Worm (Caenorhabditis elegans): Measurements from ENCODE around the gene ergo-1.

Gene ergo-1

ce11 chrV:975184-975583 is 33.4 kb upstream of the ergo-1 start (continued):
- TF ChIP-seq dsc-1 (tag; optimal IDR thresholded peaks at IDR 0.05) (peak; percentile 55), ztf-11 (tag; optimal IDR thresholded peaks at IDR 0.05) (peak in 1 of 2 experiments; percentile 61), zip-4 (GFP tag; optimal IDR thresholded peaks at IDR 0.05) (no peak), lsy-2 (tag; optimal IDR thresholded peaks at IDR 0.05) (peak; percentile 39), unc-98 (GFP tag; IDR thresholded peaks at IDR 0.05) (no peak), skn-1 (tag; optimal IDR thresholded peaks at IDR 0.05) (peak; percentile 38), ztf-4 (tag; optimal IDR thresholded peaks at IDR 0.05) (peak; percentile 15), xbp-1 (tag; optimal IDR thresholded peaks at IDR 0.05) (peak; percentile 29), nhr-47 (tag; optimal IDR thresholded peaks at IDR 0.05) (peak; percentile 62), blmp-1 (tag; optimal IDR thresholded peaks at IDR 0.05) (peak; percentile 17), snpc-4 (tag; optimal IDR thresholded peaks at IDR 0.05) (no peak), hlh-17 (GFP tag; optimal IDR thresholded peaks at IDR 0.05; ENCODE audit: borderline replicate concordance) (no peak), nhr-71 (tag; optimal IDR thresholded peaks at IDR 0.05) (peak; percentile 64), ceh-82 (tag; optimal IDR thresholded peaks at IDR 0.05) (peak in 2 of 3 experiments; percentile 34 to 66), ama-1 (optimal IDR thresholded peaks at IDR 0.05) (no peak), egl-13 (tag; optimal IDR thresholded peaks at IDR 0.05) (peak; percentile 61), lin-39 (tag; optimal IDR thresholded peaks at IDR 0.05) (no peak), aly-2 (tag; optimal IDR thresholded peaks at IDR 0.05) (no peak), mep-1 (tag; optimal IDR thresholded peaks at IDR 0.05) (peak; percentile 78), irx-1 (tag; optimal IDR thresholded peaks at IDR 0.05) (no peak), swsn-7 (tag; optimal IDR thresholded peaks at IDR 0.05) (peak; percentile 72), snu-23 (GFP tag; optimal IDR thresholded peaks at IDR 0.05) (peak; percentile 72)

DNA sequence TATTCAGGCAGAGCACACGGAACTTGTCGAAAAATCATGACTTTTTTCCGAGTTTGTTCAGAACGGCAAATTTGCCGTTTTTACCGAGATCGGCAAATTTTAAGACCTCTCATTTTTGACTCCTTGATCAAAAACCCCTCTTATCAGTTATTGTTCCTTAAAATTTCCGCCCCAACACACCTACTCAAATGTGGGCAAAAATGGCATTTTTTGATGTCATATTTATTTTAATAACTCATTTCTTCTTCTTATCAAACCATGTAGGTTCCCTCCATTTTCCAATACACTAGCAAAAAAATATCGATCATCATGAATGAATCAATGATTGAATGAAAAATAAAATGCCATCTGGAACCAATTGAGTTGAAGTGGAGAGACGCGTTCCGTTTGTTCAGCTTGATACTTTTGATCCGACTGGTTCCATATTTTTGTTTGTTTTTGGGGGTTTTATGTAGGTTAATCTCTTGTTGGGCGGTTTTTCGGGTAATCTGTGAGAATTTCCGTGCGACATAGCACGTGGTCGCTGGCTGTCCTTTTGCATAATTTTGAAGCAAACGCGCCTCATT is 32.0 kb upstream of the ergo-1 start:
- TF ChIP-seq nhr-90 (tag; optimal IDR thresholded peaks at IDR 0.05; ENCODE audit: poor library complexity) (no peak), dsc-1 (tag; optimal IDR thresholded peaks at IDR 0.05) (peak; percentile 61), lin-15B (tag; optimal IDR thresholded peaks at IDR 0.05) (no peak), pag-3 (tag; optimal IDR thresholded peaks at IDR 0.05; ENCODE audit: borderline replicate concordance, insufficient read depth) (no peak), fkh-10 (GFP tag; optimal IDR thresholded peaks at IDR 0.05) (no peak), fkh-4 (tag; optimal IDR thresholded peaks at IDR 0.05; ENCODE audit: borderline replicate concordance) (peak; percentile 32)

DNA sequence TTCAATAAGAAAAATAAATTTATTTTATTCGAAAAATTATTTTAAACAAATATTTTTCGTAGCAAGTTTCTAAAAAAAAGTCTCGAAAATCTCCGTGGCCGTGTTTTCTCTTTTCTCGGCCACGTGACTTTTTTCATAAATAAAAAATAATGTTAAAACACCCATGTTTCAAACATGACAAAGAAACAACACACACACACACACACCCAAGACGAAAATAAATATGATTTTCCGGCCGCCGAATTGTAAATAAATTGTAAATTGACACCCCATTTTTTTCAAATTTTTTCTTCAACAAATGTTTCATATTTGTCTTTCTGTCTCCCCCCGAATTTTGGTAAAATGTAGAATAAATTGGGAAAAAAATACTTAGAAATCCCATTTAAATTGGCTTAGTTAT is 30.8 kb upstream of the ergo-1 start:
- no peak for TF ChIP-seq nhr-85 (tag)
- TF ChIP-seq lin-14 (GFP tag; optimal IDR thresholded peaks at IDR 0.05): peak; percentile 52

DNA sequence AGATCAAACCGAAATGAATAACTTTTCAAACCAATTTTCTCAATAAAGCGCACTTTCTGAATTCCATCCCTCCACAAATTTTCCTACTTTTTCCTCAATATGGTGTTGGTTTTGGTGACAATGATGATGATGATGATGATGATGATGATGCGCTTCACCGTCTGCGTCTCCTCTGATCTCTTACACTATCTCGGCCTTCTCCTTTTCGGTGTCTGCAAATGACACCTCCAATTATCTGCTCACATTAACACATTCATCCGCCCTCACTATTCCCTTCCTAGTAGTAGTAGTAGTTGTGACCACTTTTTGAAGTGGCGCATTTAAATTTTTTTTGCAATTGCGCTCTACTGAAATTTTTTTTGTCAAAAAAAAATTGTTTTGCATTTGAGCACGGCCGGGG is 30.0 kb upstream of the ergo-1 start:
- TF ChIP-seq nhr-71 (tag; optimal IDR thresholded peaks at IDR 0.05): no peak
- peak; percentile 2 for TF ChIP-seq lin-14 (GFP tag; optimal IDR thresholded peaks at IDR 0.05)
- TF ChIP-seq lin-15B (tag; optimal IDR thresholded peaks at IDR 0.05): no peak
- TF ChIP-seq fkh-8 (tag; optimal IDR thresholded peaks at IDR 0.05): no peak

DNA sequence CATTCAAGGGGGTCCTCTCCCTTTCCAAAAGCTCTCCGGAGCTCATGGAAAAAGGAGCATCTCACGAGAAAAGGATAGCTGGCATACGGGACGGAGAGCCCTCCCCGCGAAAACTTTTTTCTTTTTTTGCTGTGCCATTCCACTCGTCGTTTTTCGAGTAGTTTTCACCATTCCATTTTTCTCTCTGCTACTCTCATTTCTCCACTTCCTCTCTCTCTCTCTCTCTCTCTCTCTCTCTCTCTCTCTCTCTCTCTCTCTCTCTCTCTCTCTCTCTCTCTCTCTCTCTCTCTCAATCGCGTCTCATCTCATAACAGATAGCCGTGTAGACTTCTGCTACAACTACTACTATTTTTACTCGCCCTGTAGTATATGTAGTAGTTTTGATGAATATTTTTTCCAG is 28.9 kb upstream of the ergo-1 start:
- peak; percentile 60 for TF ChIP-seq fkh-10 (GFP tag; optimal IDR thresholded peaks at IDR 0.05)
- TF ChIP-seq nhr-77 (tag; optimal IDR thresholded peaks at IDR 0.05): peak; percentile 33
- peak; percentile 23 to 60 for TF ChIP-seq lin-35 (GFP tag; optimal IDR thresholded peaks at IDR 0.05)
- peak; percentile 25 for TF ChIP-seq isw-1 (GFP tag; IDR thresholded peaks at IDR 0.05)
- no peak for TF ChIP-seq nhr-84 (tag; optimal IDR thresholded peaks at IDR 0.05)
- TF ChIP-seq nhr-85 (tag): peak; percentile 42
- TF ChIP-seq C16A3.4 (tag; optimal IDR thresholded peaks at IDR 0.05): peak; percentile 20
- peak; percentile 43 for TF ChIP-seq mep-1 (tag; optimal IDR thresholded peaks at IDR 0.05)
- no peak for TF ChIP-seq nhr-28 (tag; optimal IDR thresholded peaks at IDR 0.05)
- peak; percentile 26 for TF ChIP-seq lin-39 (tag; optimal IDR thresholded peaks at IDR 0.05)
- peak; percentile 26 for TF ChIP-seq fos-1 (tag; optimal IDR thresholded peaks at IDR 0.05)
- TF ChIP-seq egl-27 (tag; optimal IDR thresholded peaks at IDR 0.05): no peak
- peak; percentile 68 to 76 for TF ChIP-seq efl-1 (optimal IDR thresholded peaks at IDR 0.05)
- peak; percentile 34 to 95 for TF ChIP-seq efl-1 (GFP tag; optimal IDR thresholded peaks at IDR 0.05 in 1 of 2)
- TF ChIP-seq nhr-19 (GFP tag; conservative IDR thresholded peaks at IDR 0.05): peak; percentile 72
- peak; percentile 47 for TF ChIP-seq nhr-11 (tag; optimal IDR thresholded peaks at IDR 0.05)
- peak; percentile 97 for TF ChIP-seq lin-14 (GFP tag; optimal IDR thresholded peaks at IDR 0.05)
- no peak for TF ChIP-seq ama-1 (optimal IDR thresholded peaks at IDR 0.05)
- TF ChIP-seq dpl-1 (GFP tag; optimal IDR thresholded peaks at IDR 0.05): peak; percentile 0 to 37 (median 29)
- peak; percentile 54 to 61 for TF ChIP-seq lsy-2 (tag; optimal IDR thresholded peaks at IDR 0.05)
- no peak for TF ChIP-seq dsc-1 (tag; optimal IDR thresholded peaks at IDR 0.05)
- peak; percentile 87 for TF ChIP-seq pag-3 (tag; optimal IDR thresholded peaks at IDR 0.05; ENCODE audit: borderline replicate concordance, insufficient read depth)
- no peak for TF ChIP-seq nhr-90 (tag; optimal IDR thresholded peaks at IDR 0.05; ENCODE audit: poor library complexity)
- TF ChIP-seq unc-98 (GFP tag; IDR thresholded peaks at IDR 0.05): peak; percentile 49; the same call in 1 of the 2 replicates
- TF ChIP-seq sup-37 (GFP tag; optimal IDR thresholded peaks at IDR 0.05): peak; percentile 22
